Fruit fly (Drosophila melanogaster): ENCODE results near the gene Ubc4.

DNA sequence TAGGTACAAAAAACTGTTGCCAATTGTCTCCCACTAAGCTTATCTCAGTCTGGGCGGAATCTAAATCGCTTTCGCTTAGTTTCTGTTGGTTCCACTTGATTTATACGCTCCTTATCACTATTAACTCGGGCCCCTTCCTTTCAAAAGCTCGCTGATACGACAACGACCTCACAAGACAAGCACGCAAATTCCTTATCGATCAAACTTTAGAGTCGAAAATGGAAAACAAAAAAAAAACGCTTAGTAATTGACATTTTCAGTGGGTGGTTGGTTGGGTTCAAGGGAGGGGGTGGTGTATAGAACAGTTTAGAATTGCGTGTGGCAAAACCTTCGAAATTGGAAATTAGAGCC is 6.7 kb upstream of the Ubc4 start:
- TF ChIP-seq CTCF (optimal IDR thresholded peaks at IDR 0.05) (no peak), CG8478 (optimal IDR thresholded peaks at IDR 0.05) (no peak)

Measured in S2 (cell line).